Fruit fly (Drosophila melanogaster): ENCODE data around the gene GstD2.

Gene GstD2

dm6 chr3R:12401672-12402296 lies 30.0 kb downstream of the GstD2 start, which contains the start of gene DNAlig3 (continued):
- TF ChIP-seq CG10274 (GFP tag; optimal IDR thresholded peaks at IDR 0.05): no peak
- TF ChIP-seq trh (GFP tag; optimal IDR thresholded peaks at IDR 0.05): no peak
- no peak for TF ChIP-seq insv (GFP tag; optimal IDR thresholded peaks at IDR 0.05)
- TF ChIP-seq NfI (GFP tag; optimal IDR thresholded peaks at IDR 0.05): no peak
- no peak for TF ChIP-seq br (optimal IDR thresholded peaks at IDR 0.05)
- TF ChIP-seq CG10366 (GFP tag; IDR thresholded peaks at IDR 0.05): no peak
- no peak for TF ChIP-seq rib (GFP tag; IDR thresholded peaks at IDR 0.05)
- no peak for TF ChIP-seq CG12104 (GFP tag; optimal IDR thresholded peaks at IDR 0.05)
- TF ChIP-seq E2f1 (GFP tag; IDR thresholded peaks at IDR 0.05): no peak
- no peak for TF ChIP-seq Poxn (GFP tag; IDR thresholded peaks at IDR 0.05)
- TF ChIP-seq CG8924 (tag; optimal IDR thresholded peaks at IDR 0.05): no peak
- TF ChIP-seq CG9609 (GFP tag; optimal IDR thresholded peaks at IDR 0.05): no peak
- TF ChIP-seq CG8089 (GFP tag; optimal IDR thresholded peaks at IDR 0.05): no peak
- no peak for TF ChIP-seq CG12155 (GFP tag; optimal IDR thresholded peaks at IDR 0.05)
- no peak for TF ChIP-seq gem (tag; optimal IDR thresholded peaks at IDR 0.05)
- TF ChIP-seq Oli (tag; optimal IDR thresholded peaks at IDR 0.05): no peak
- no peak for TF ChIP-seq CG17612 (GFP tag; IDR thresholded peaks at IDR 0.05)
- TF ChIP-seq pfk (GFP tag; optimal IDR thresholded peaks at IDR 0.05): no peak
- TF ChIP-seq ac (GFP tag; optimal IDR thresholded peaks at IDR 0.05): no peak
- TF ChIP-seq Fer3 (tag; optimal IDR thresholded peaks at IDR 0.05): no peak
- no peak for TF ChIP-seq nau (GFP tag; optimal IDR thresholded peaks at IDR 0.05)
- no peak for TF ChIP-seq CG1832 (GFP tag; optimal IDR thresholded peaks at IDR 0.05)
- TF ChIP-seq CG6175 (GFP tag; IDR thresholded peaks at IDR 0.05): no peak
- no peak for TF ChIP-seq Dad (GFP tag; optimal IDR thresholded peaks at IDR 0.05)
- no peak for TF ChIP-seq CHES-1-like (GFP tag; optimal IDR thresholded peaks at IDR 0.05)
- TF ChIP-seq fd3F (GFP tag; optimal IDR thresholded peaks at IDR 0.05): no peak
- no peak for TF ChIP-seq CG7928 (GFP tag; optimal IDR thresholded peaks at IDR 0.05)
- TF ChIP-seq CG31365 (tag; optimal IDR thresholded peaks at IDR 0.05): no peak
- TF ChIP-seq D19B (GFP tag; optimal IDR thresholded peaks at IDR 0.05): no peak
- no peak for TF ChIP-seq Mrtf (GFP tag; IDR thresholded peaks at IDR 0.05)
- TF ChIP-seq CG18476 (GFP tag; optimal IDR thresholded peaks at IDR 0.05): no peak
- no peak for TF ChIP-seq NFAT (GFP tag; IDR thresholded peaks at IDR 0.05)
- no peak for TF ChIP-seq CG32767 (GFP tag; IDR thresholded peaks at IDR 0.05)
- no peak for TF ChIP-seq CG14860 (GFP tag; IDR thresholded peaks at IDR 0.05; ENCODE audit: partially characterized antibody)
- TF ChIP-seq Chrac-16 (GFP tag; optimal IDR thresholded peaks at IDR 0.05): no peak
- no peak for TF ChIP-seq chn (GFP tag; optimal IDR thresholded peaks at IDR 0.05)
- no peak for TF ChIP-seq jumu (GFP tag; optimal IDR thresholded peaks at IDR 0.05)
- no peak for TF ChIP-seq CG2202 (tag; optimal IDR thresholded peaks at IDR 0.05)
- TF ChIP-seq E2f2 (GFP tag; IDR thresholded peaks at IDR 0.05): peak; percentile 89
- no peak for TF ChIP-seq CG7963 (GFP tag; IDR thresholded peaks at IDR 0.05; ENCODE audit: partially characterized antibody)
- no peak for TF ChIP-seq CG6654 (GFP tag; optimal IDR thresholded peaks at IDR 0.05)
- no peak for TF ChIP-seq chif (GFP tag; optimal IDR thresholded peaks at IDR 0.05)
- TF ChIP-seq her (GFP tag; optimal IDR thresholded peaks at IDR 0.05): peak; percentile 39
- peak; percentile 22 for TF ChIP-seq Sry-δ (GFP tag; optimal IDR thresholded peaks at IDR 0.05)
- peak; percentile 44 for TF ChIP-seq kni (GFP tag; optimal IDR thresholded peaks at IDR 0.05)
- TF ChIP-seq CG30431 (GFP tag; optimal IDR thresholded peaks at IDR 0.05): no peak
- peak; percentile 68 for TF ChIP-seq BEAF-32 (GFP tag; optimal IDR thresholded peaks at IDR 0.05)
- TF ChIP-seq MESR4 (GFP tag; optimal IDR thresholded peaks at IDR 0.05): peak; percentile 23
- peak; percentile 65 for TF ChIP-seq HLHmδ (GFP tag; optimal IDR thresholded peaks at IDR 0.05)
- peak; percentile 95 for TF ChIP-seq Myb (GFP tag; optimal IDR thresholded peaks at IDR 0.05)
- TF ChIP-seq Fer1 (GFP tag; optimal IDR thresholded peaks at IDR 0.05): peak; percentile 21

Data from whole organism, embryonic.